Fruit fly (Drosophila melanogaster) whole organism, embryonic: Measurements from ENCODE around the gene dyl.

ENCODE experiments used
- Aef1 ChIP-seq: fragments of 200-800 bp; sonication (Bioruptor generic); IDR thresholded peaks from 3 replicates; pipeline ENCODE4 v1.3.6; 2022; ENCODE audit warnings: missing biosample characterization, missing genetic modification characterization
- CG1024 ChIP-seq: fragments of 200-800 bp; sonication (Bioruptor generic); IDR thresholded peaks from 2 replicates; pipeline ENCODE4 v1.3.6; 2022; ENCODE audit warnings: missing biosample characterization, missing genetic modification characterization
- CG11247 ChIP-seq: fragments of 200-800 bp; sonication (Bioruptor generic); IDR thresholded peaks from 2 replicates; pipeline ENCODE4 v1.3.6; 2022; ENCODE audit warnings: missing biosample characterization, missing genetic modification characterization
- CG11695 ChIP-seq: fragments of 200-800 bp; sonication (Bioruptor generic); IDR thresholded peaks from 3 replicates; pipeline ENCODE4 v1.3.6; 2022; ENCODE audit warnings: missing biosample characterization, missing genetic modification characterization
- CG12071 ChIP-seq: fragments of 200-800 bp; sonication (Bioruptor generic); optimal IDR thresholded peaks from 3 replicates; lab custom pipeline; 2018; ENCODE audit warnings: missing biosample characterization, mild to moderate bottlenecking, missing genetic modification characterization
- CG12659 ChIP-seq: fragments of 200-800 bp; sonication (Bioruptor generic); optimal IDR thresholded peaks from 3 replicates; lab custom pipeline; 2017; ENCODE audit warnings: mild to moderate bottlenecking, missing biosample characterization, missing genetic modification reagents, missing genetic modification characterization
- CG12769 ChIP-seq: fragments of 200-800 bp; sonication (Bioruptor generic); optimal IDR thresholded peaks from 2 replicates; lab custom pipeline; 2019; ENCODE audit warnings: missing biosample characterization, mild to moderate bottlenecking, missing genetic modification characterization, moderate library complexity
- CG14965 ChIP-seq: fragments of 200-800 bp; sonication (Bioruptor generic); optimal IDR thresholded peaks from 2 replicates; lab custom pipeline; 2016; ENCODE audit warnings: missing biosample characterization, missing genetic modification characterization, borderline replicate concordance
- CG15269 ChIP-seq: fragments of 200-800 bp; sonication (Bioruptor generic); optimal IDR thresholded peaks from 2 replicates; lab custom pipeline; 2018; ENCODE audit warnings: missing biosample characterization, mild to moderate bottlenecking, missing genetic modification characterization, moderate library complexity
- CG1603 ChIP-seq: fragments of 200-800 bp; sonication (Bioruptor generic); optimal IDR thresholded peaks from 2 replicates; lab custom pipeline; 2019; ENCODE audit warnings: missing biosample characterization, mild to moderate bottlenecking, missing genetic modification characterization, moderate library complexity
- CG17568 ChIP-seq: fragments of 200-800 bp; sonication (Bioruptor generic); optimal IDR thresholded peaks from 2 replicates; lab custom pipeline; 2018; ENCODE audit warnings: missing biosample characterization, mild to moderate bottlenecking, missing genetic modification characterization, moderate library complexity
- CG17829 ChIP-seq: fragments of 200-800 bp; optimal IDR thresholded peaks from 2 replicates; lab custom pipeline; 2019; ENCODE audit warnings: missing biosample characterization, mild to moderate bottlenecking, missing genetic modification characterization, moderate library complexity
- CG33213 ChIP-seq: fragments of 200-800 bp; sonication (Bioruptor generic); optimal IDR thresholded peaks from 3 replicates; lab custom pipeline; 2016; ENCODE audit warnings: missing biosample characterization, missing genetic modification characterization
- CG34376 ChIP-seq: fragments of 200-800 bp; sonication (Bioruptor generic); optimal IDR thresholded peaks from 2 replicates; lab custom pipeline; 2018; ENCODE audit warnings: missing biosample characterization, mild to moderate bottlenecking, missing genetic modification characterization
- CG4730 ChIP-seq: fragments of 200-800 bp; sonication (Bioruptor generic); IDR thresholded peaks from 2 replicates; pipeline ENCODE4 v1.3.6; 2022; ENCODE audit warnings: missing biosample characterization, missing genetic modification characterization
- CG6689 ChIP-seq: fragments of 200-800 bp; sonication (Bioruptor generic); IDR thresholded peaks from 2 replicates; pipeline ENCODE4 v1.3.6; 2022; ENCODE audit warnings: missing biosample characterization, missing genetic modification characterization
- CG8089 ChIP-seq: fragments of 200-800 bp; sonication (Bioruptor generic); optimal IDR thresholded peaks from 3 replicates; lab custom pipeline; 2016; ENCODE audit warnings: missing biosample characterization, missing genetic modification characterization
- CG8359 ChIP-seq: fragments of 200-800 bp; sonication (Bioruptor generic); optimal IDR thresholded peaks from 2 replicates; lab custom pipeline; 2017; ENCODE audit warnings: missing biosample characterization, mild to moderate bottlenecking, missing genetic modification characterization, borderline replicate concordance
- CG9932 ChIP-seq: fragments of 200-800 bp; sonication (Bioruptor generic); IDR thresholded peaks from 2 replicates; pipeline ENCODE4 v1.3.6; 2022; ENCODE audit warnings: missing biosample characterization, missing genetic modification characterization
- Doc3 ChIP-seq: fragments of 200-800 bp; sonication (Bioruptor generic); IDR thresholded peaks from 3 replicates; pipeline ENCODE4 v1.3.6; 2022; ENCODE audit warnings: missing biosample characterization, missing genetic modification characterization; ENCODE audit not compliant: partially characterized antibody
- Drgx ChIP-seq: fragments of 200-800 bp; sonication (Bioruptor generic); IDR thresholded peaks from 2 replicates; pipeline ENCODE4 v1.3.6; 2022; ENCODE audit warnings: missing biosample characterization, missing genetic modification characterization
- E2f2 ChIP-seq: fragments of 200-800 bp; sonication (Bioruptor generic); IDR thresholded peaks from 2 replicates; pipeline ENCODE4 v1.3.6; 2022; ENCODE audit warnings: missing biosample characterization, missing genetic modification characterization
- Fer3 ChIP-seq: fragments of 200-800 bp; sonication (Bioruptor generic); optimal IDR thresholded peaks from 2 replicates; lab custom pipeline; 2018; ENCODE audit warnings: missing biosample characterization, mild to moderate bottlenecking, missing genetic modification characterization, moderate library complexity
- Gsc ChIP-seq: fragments of 200-800 bp; sonication (Bioruptor generic); IDR thresholded peaks from 2 replicates; pipeline ENCODE4 v1.3.6; 2022; ENCODE audit warnings: missing biosample characterization, missing genetic modification characterization
- HLH3B ChIP-seq: fragments of 200-800 bp; sonication (Bioruptor generic); IDR thresholded peaks from 2 replicates; pipeline ENCODE4 v1.3.6; 2022; ENCODE audit warnings: missing biosample characterization, missing genetic modification characterization
- Hey ChIP-seq: fragments of 200-800 bp; sonication (Bioruptor generic); optimal IDR thresholded peaks from 3 replicates; lab custom pipeline; 2018; ENCODE audit warnings: missing biosample characterization, mild to moderate bottlenecking, missing genetic modification characterization
- Hmr ChIP-seq: fragments of 200-800 bp; sonication (Bioruptor generic); optimal IDR thresholded peaks from 3 replicates; lab custom pipeline; 2017; ENCODE audit warnings: mild to moderate bottlenecking, missing biosample characterization, missing genetic modification reagents, missing genetic modification characterization
- Myb ChIP-seq: fragments of 200-800 bp; sonication (Bioruptor generic); optimal IDR thresholded peaks from 2 replicates; lab custom pipeline; 2016; ENCODE audit warnings: missing biosample characterization, missing genetic modification characterization
- Nf-YC ChIP-seq: fragments of 200-800 bp; optimal IDR thresholded peaks from 3 replicates; lab custom pipeline; 2019; ENCODE audit warnings: missing biosample characterization, mild to moderate bottlenecking, missing genetic modification characterization, moderate library complexity
- Opbp ChIP-seq: fragments of 200-800 bp; sonication (Bioruptor generic); IDR thresholded peaks from 3 replicates; pipeline ENCODE4 v1.3.6; 2022; ENCODE audit warnings: missing biosample characterization, missing genetic modification characterization; ENCODE audit not compliant: partially characterized antibody
- Rx ChIP-seq: fragments of 200-800 bp; sonication (Bioruptor generic); IDR thresholded peaks from 2 replicates; pipeline ENCODE4 v1.3.6; 2022; ENCODE audit warnings: missing biosample characterization, missing genetic modification characterization
- Side ChIP-seq: fragments of 200-800 bp; sonication (Bioruptor generic); optimal IDR thresholded peaks from 2 replicates; lab custom pipeline; 2016; ENCODE audit warnings: missing biosample characterization, missing genetic modification characterization
- Spps ChIP-seq: fragments of 200-800 bp; sonication (Bioruptor generic); optimal IDR thresholded peaks from 2 replicates; lab custom pipeline; 2018; ENCODE audit warnings: missing biosample characterization, mild to moderate bottlenecking, missing genetic modification characterization
- Trl ChIP-seq, 3 experiments: fragments of >200 bp in 2 of 3; fragments of 200-800 bp in 1 of 3; sonication (Bioruptor generic) in 1 of 3; optimal IDR thresholded peaks; 2 replicates in 1 of 3; 3 replicates in 2 of 3; lab custom pipeline; 2016 to 2017; ENCODE audit warnings: missing biosample characterization in 1 of 3, missing genetic modification characterization in 1 of 3
- Xbp1 ChIP-seq: fragments of 200-800 bp; sonication (Bioruptor generic); optimal IDR thresholded peaks from 3 replicates; lab custom pipeline; 2016; ENCODE audit warnings: missing biosample characterization, mild to moderate bottlenecking, missing genetic modification characterization
- al ChIP-seq: fragments of 200-800 bp; sonication (Bioruptor generic); IDR thresholded peaks from 2 replicates; pipeline ENCODE4 v1.3.6; 2022; ENCODE audit warnings: missing biosample characterization, missing genetic modification characterization
- amos ChIP-seq: fragments of 200-800 bp; sonication (Bioruptor generic); IDR thresholded peaks from 2 replicates; pipeline ENCODE4 v1.3.6; 2022; ENCODE audit warnings: missing biosample characterization, missing genetic modification characterization; ENCODE audit not compliant: partially characterized antibody
- bab2 ChIP-seq: fragments of 200-800 bp; sonication (Bioruptor generic); optimal IDR thresholded peaks from 2 replicates; lab custom pipeline; 2016; ENCODE audit warnings: missing biosample characterization, missing genetic modification characterization
- cad ChIP-seq: fragments of >200 bp; optimal IDR thresholded peaks from 2 replicates; lab custom pipeline; 2017; ENCODE audit warnings: missing biosample characterization, missing genetic modification characterization
- cas ChIP-seq: fragments of 200-800 bp; sonication (Bioruptor generic); IDR thresholded peaks from 2 replicates; pipeline ENCODE4 v1.3.6; 2022; ENCODE audit warnings: missing biosample characterization, missing genetic modification characterization
- cato ChIP-seq: fragments of 200-800 bp; sonication (Bioruptor generic); optimal IDR thresholded peaks from 2 replicates; lab custom pipeline; 2016; ENCODE audit warnings: missing biosample characterization, missing genetic modification characterization, borderline replicate concordance
- dmrt99B ChIP-seq: fragments of 200-800 bp; sonication (Bioruptor generic); optimal IDR thresholded peaks from 2 replicates; lab custom pipeline; 2018; ENCODE audit warnings: missing biosample characterization, mild to moderate bottlenecking, missing genetic modification characterization, moderate library complexity
- en ChIP-seq: fragments of 200-800 bp; sonication (Bioruptor generic); optimal IDR thresholded peaks from 2 replicates; lab custom pipeline; 2016; ENCODE audit warnings: missing biosample characterization, missing genetic modification characterization
- gem ChIP-seq: fragments of 200-800 bp; sonication (Bioruptor generic); optimal IDR thresholded peaks from 2 replicates; lab custom pipeline; 2019; ENCODE audit warnings: missing biosample characterization, mild to moderate bottlenecking, missing genetic modification characterization, moderate library complexity
- h ChIP-seq: fragments of >200 bp; optimal IDR thresholded peaks from 2 replicates; lab custom pipeline; 2017
- jumu ChIP-seq: fragments of 200-800 bp; sonication (Bioruptor generic); optimal IDR thresholded peaks from 3 replicates; lab custom pipeline; 2016; ENCODE audit warnings: missing biosample characterization, missing genetic modification characterization
- nmo ChIP-seq: fragments of 200-800 bp; sonication (Bioruptor generic); optimal IDR thresholded peaks from 2 replicates; lab custom pipeline; 2018; ENCODE audit warnings: missing biosample characterization, mild to moderate bottlenecking, missing genetic modification characterization, moderate library complexity
- peb ChIP-seq: fragments of 200-800 bp; sonication (Bioruptor generic); IDR thresholded peaks from 2 replicates; pipeline ENCODE4 v1.3.6; 2022; ENCODE audit warnings: missing biosample characterization, missing genetic modification characterization
- scrt ChIP-seq: fragments of 200-800 bp; sonication (Bioruptor generic); optimal IDR thresholded peaks from 2 replicates; lab custom pipeline; 2018; ENCODE audit warnings: missing biosample characterization, mild to moderate bottlenecking, missing genetic modification characterization, moderate library complexity
- sd ChIP-seq: fragments of 200-800 bp; sonication (Bioruptor generic); optimal IDR thresholded peaks from 3 replicates; lab custom pipeline; 2018; ENCODE audit warnings: missing biosample characterization, mild to moderate bottlenecking, missing genetic modification characterization, moderate library complexity
- slp2 ChIP-seq: fragments of 200-800 bp; sonication (Bioruptor generic); optimal IDR thresholded peaks from 2 replicates; lab custom pipeline; 2016; ENCODE audit warnings: missing biosample characterization, missing genetic modification characterization

Gene dyl

dm6 chr3L:4288591-4289056 lies 18.9 kb downstream of the dyl start, which contains the start of gene Hexo1 (continued):
- TF ChIP-seq sd (peak; percentile 19), Trl (optimal IDR thresholded peaks at IDR 0.05; lab: Kevin White, UChicago) (no peak), Trl (GFP tag; optimal IDR thresholded peaks at IDR 0.05; lab: Kevin White, UChicago) (no peak), CG8089 (GFP tag; lab: Kevin White, UChicago) (no peak), Hmr (GFP tag; lab: Kevin White, UChicago) (peak; percentile 37), CG8359 (GFP tag; lab: Kevin White, UChicago) (no peak), Aef1 (GFP tag; lab: Robert Waterston, UW) (no peak), CG14965 (no peak), Spps (tag; lab: Kevin White, UChicago) (no peak), CG11247 (GFP tag; lab: Robert Waterston, UW) (no peak), en (GFP tag; lab: Kevin White, UChicago) (no peak), CG1024 (GFP tag; lab: Robert Waterston, UW) (no peak), cad (GFP tag; lab: Kevin White, UChicago) (no peak), HLH3B (GFP tag; lab: Robert Waterston, UW) (no peak), Myb (GFP tag; lab: Kevin White, UChicago) (no peak), CG11695 (0 out of 3 replicates have a peak, but pooled peaks have one; percentile 40), CG17568 (GFP tag; lab: Kevin White, UChicago) (no peak), Hey (tag; lab: Kevin White, UChicago) (no peak), Drgx (GFP tag; lab: Robert Waterston, UW) (0 out of 2 replicates have a peak, but pooled peaks have one; percentile 15), Fer3 (tag; lab: Kevin White, UChicago) (peak; percentile 25), gem (tag; lab: Kevin White, UChicago) (no peak), Doc3 (GFP tag; lab: Robert Waterston, UW) (no peak), nmo (GFP tag; lab: Kevin White, UChicago) (peak; percentile 35), CG4730 (GFP tag; lab: Robert Waterston, UW) (no peak), cas (GFP tag; lab: Robert Waterston, UW) (no peak), Opbp (GFP tag; lab: Robert Waterston, UW) (no peak), CG15269 (peak; percentile 65), CG12071 (GFP tag; lab: Kevin White, UChicago) (no peak), Rx (GFP tag; lab: Robert Waterston, UW) (no peak), CG33213 (no peak), CG12659 (GFP tag; lab: Kevin White, UChicago) (peak; percentile 27), bab2 (peak; percentile 13), cato (GFP tag; lab: Kevin White, UChicago) (no peak), CG34376 (GFP tag; lab: Kevin White, UChicago) (peak; percentile 79), CG9932 (no peak), dmrt99B (tag; lab: Kevin White, UChicago) (no peak), CG1603 (tag; lab: Kevin White, UChicago) (peak; percentile 23), CG12769 (peak; percentile 12), amos (GFP tag; lab: Robert Waterston, UW) (no peak), slp2 (GFP tag; lab: Kevin White, UChicago) (no peak), peb (GFP tag; lab: Robert Waterston, UW) (no peak), CG17829 (no peak), h (lab: Kevin White, UChicago) (no peak), Nf-YC (tag; lab: Kevin White, UChicago) (peak; percentile 0), jumu (GFP tag; lab: Kevin White, UChicago) (no peak), Gsc (GFP tag; lab: Robert Waterston, UW) (no peak), Xbp1 (peak; percentile 1), CG6689 (GFP tag; lab: Robert Waterston, UW) (no peak), E2f2 (no peak), scrt (GFP tag; lab: Kevin White, UChicago) (no peak), al (GFP tag; lab: Robert Waterston, UW) (no peak), Side (GFP tag; lab: Kevin White, UChicago) (no peak)
